Fruit fly (Drosophila melanogaster) whole organism, embryonic: ENCODE measurements around the gene CheB93b.

Experiments used
- B-H1 ChIP-seq: fragments of 200-800 bp; sonication (Bioruptor generic); IDR thresholded peaks from 3 replicates; pipeline ENCODE4 v1.3.6; 2022; ENCODE audit warnings: missing biosample characterization, missing genetic modification characterization
- Bteb2 ChIP-seq: fragments of 200-800 bp; sonication (Bioruptor generic); optimal IDR thresholded peaks from 2 replicates; lab custom pipeline; 2016; ENCODE audit warnings: missing biosample characterization, missing genetic modification characterization
- CG8478 ChIP-seq: fragments of >200 bp; optimal IDR thresholded peaks from 2 replicates; lab custom pipeline; 2018
- Sry-δ ChIP-seq: fragments of 200-800 bp; sonication (Bioruptor generic); optimal IDR thresholded peaks from 2 replicates; lab custom pipeline; 2016; ENCODE audit warnings: missing biosample characterization, missing genetic modification characterization
- cas ChIP-seq: fragments of 200-800 bp; sonication (Bioruptor generic); IDR thresholded peaks from 2 replicates; pipeline ENCODE4 v1.3.6; 2022; ENCODE audit warnings: missing biosample characterization, missing genetic modification characterization
- croc ChIP-seq: fragments of 200-800 bp; sonication (Bioruptor generic); conservative IDR thresholded peaks from 3 replicates; pipeline ENCODE4 v1.3.6; 2022; ENCODE audit warnings: missing biosample characterization, missing genetic modification characterization
- twi ChIP-seq: fragments of 200-800 bp; optimal IDR thresholded peaks from 2 replicates; lab custom pipeline; 2019; ENCODE audit warnings: missing biosample characterization, mild to moderate bottlenecking, missing genetic modification characterization, moderate library complexity

DNA sequence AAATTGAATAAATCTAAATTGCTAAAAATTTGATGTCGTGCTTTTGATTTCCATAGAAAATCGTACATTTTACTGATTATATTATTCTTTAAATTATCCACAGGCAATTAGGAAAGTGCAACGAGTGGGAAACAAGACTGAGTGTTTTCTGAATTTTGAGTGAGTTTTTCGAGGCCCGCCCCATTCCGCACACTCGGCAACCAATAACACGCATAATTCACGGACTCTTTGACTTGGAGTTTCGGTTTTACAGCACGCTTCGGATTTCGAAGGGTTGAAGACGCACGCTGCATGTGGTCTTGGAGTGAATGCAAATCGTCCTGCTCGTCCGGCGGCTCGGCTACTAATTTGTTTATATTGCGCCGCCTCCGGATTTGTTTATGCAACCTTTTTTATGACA, 16.7 kb upstream of the CheB93b start:
- TF ChIP-seq Bteb2: no peak
- no peak for TF ChIP-seq B-H1 (GFP tag; lab: Robert Waterston, UW)
- TF ChIP-seq CG8478 (lab: Kevin White, UChicago): no peak
- TF ChIP-seq Sry-δ (GFP tag; lab: Kevin White, UChicago): no peak
- TF ChIP-seq cas (GFP tag; lab: Robert Waterston, UW): no peak
- TF ChIP-seq twi (tag; lab: Kevin White, UChicago): no peak
- TF ChIP-seq croc: no peak
